Fruit fly (Drosophila melanogaster) Kc167 (cell line): Measurements from ENCODE around the gene CG14253.

Experiments
- Myc ChIP-seq: fragments of >200 bp; optimal IDR thresholded peaks from 2 replicates; lab custom pipeline; 2017; ENCODE audit warnings: missing external identifiers
- insv ChIP-seq: fragments of >200 bp; optimal IDR thresholded peaks from 3 replicates; lab custom pipeline; 2018; ENCODE audit warnings: missing external identifiers
- ttk ChIP-seq: sonication (Bioruptor generic); optimal IDR thresholded peaks from 2 replicates; lab custom pipeline; 2017; ENCODE audit warnings: missing external identifiers

DNA sequence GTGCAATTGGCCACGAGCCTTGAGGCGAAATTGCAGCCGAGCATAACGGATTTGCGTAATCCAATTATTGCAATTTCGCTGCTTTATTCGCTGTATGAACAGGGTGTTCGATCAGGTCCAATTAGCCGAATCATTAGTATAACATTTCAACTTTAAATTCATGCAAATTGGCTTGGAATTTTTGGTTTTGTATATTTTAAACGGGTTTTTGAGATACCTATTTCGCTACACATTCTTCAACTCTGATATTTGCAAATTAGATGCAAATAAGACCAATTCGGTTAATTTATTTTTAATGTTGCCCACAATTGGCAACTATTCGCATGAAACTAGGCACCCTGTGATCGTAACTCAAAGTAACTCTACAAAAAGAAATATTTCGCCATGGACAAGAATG lies 24.9 kb upstream of the CG14253 start:
- TF ChIP-seq ttk = no peak
- TF ChIP-seq insv = no peak
- no peak for TF ChIP-seq Myc (lab: Kevin White, UChicago)
